Worm (Caenorhabditis elegans) whole organism, L1 larva: ENCODE results near the gene F21C10.6.

Source experiments
- C04F5.9 ChIP-seq: sonication (generic microtip); optimal IDR thresholded peaks from 2 replicates; lab custom pipeline; 2016; ENCODE audit warnings: missing genetic modification characterization, missing compliant biosample characterization
- C16A3.4 ChIP-seq: fragments of 150-350 bp; optimal IDR thresholded peaks from 2 replicates; lab custom pipeline; 2014; ENCODE audit warnings: missing biosample characterization, missing genetic modification characterization
- F16B12.6 ChIP-seq: fragments of 150-350 bp; optimal IDR thresholded peaks from 2 replicates; lab custom pipeline; 2014; ENCODE audit warnings: missing biosample characterization, missing genetic modification characterization
- alr-1 ChIP-seq: fragments of 200-800 bp; sonication (Bioruptor generic); optimal IDR thresholded peaks from 2 replicates; lab custom pipeline; 2018; ENCODE audit warnings: borderline replicate concordance, mild to moderate bottlenecking, missing genetic modification characterization, missing compliant biosample characterization
- aly-2 ChIP-seq: fragments of 150-350 bp; optimal IDR thresholded peaks from 2 replicates; lab custom pipeline; 2014; ENCODE audit warnings: missing biosample characterization, missing genetic modification characterization
- ceh-63 ChIP-seq: fragments of 200-800 bp; sonication (Bioruptor generic); optimal IDR thresholded peaks from 2 replicates; lab custom pipeline; 2018; ENCODE audit warnings: mild to moderate bottlenecking, missing genetic modification characterization, missing compliant biosample characterization
- ceh-8 ChIP-seq: fragments of 200-800 bp; sonication (Bioruptor generic); optimal IDR thresholded peaks from 2 replicates; lab custom pipeline; 2018; ENCODE audit warnings: mild to moderate bottlenecking, missing genetic modification characterization, moderate library complexity, missing compliant biosample characterization
- dsc-1 ChIP-seq: sonication (generic microtip); optimal IDR thresholded peaks from 2 replicates; lab custom pipeline; 2016; ENCODE audit warnings: mild to moderate bottlenecking, missing genetic modification characterization, missing compliant biosample characterization
- efl-1 ChIP-seq, 4 experiments: fragments of 150-350 bp; optimal IDR thresholded peaks in 3 of 4; peaks in 1 of 4; 1 replicate in 1 of 4; 2 replicates in 3 of 4; lab custom pipeline; 2014; ENCODE audit warnings: missing biosample characterization in 2 of 4, missing genetic modification characterization in 2 of 4, missing genetic modification reagents in 2 of 4
- efl-3 ChIP-seq: fragments of 200-800 bp; sonication (Bioruptor generic); optimal IDR thresholded peaks from 2 replicates; lab custom pipeline; 2018; ENCODE audit warnings: mild to moderate bottlenecking, missing genetic modification characterization, missing compliant biosample characterization
- egl-13 ChIP-seq: sonication (generic microtip); optimal IDR thresholded peaks from 2 replicates; lab custom pipeline; 2016; ENCODE audit warnings: missing genotype, missing genetic modification reagents, missing genetic modification characterization, missing compliant biosample characterization
- elt-2 ChIP-seq: sonication (generic microtip); optimal IDR thresholded peaks from 2 replicates; lab custom pipeline; 2016; ENCODE audit warnings: missing genetic modification characterization, mild to moderate bottlenecking, inconsistent platforms, missing compliant biosample characterization, missing genetic modification reagents
- fkh-4 ChIP-seq: sonication (generic microtip); optimal IDR thresholded peaks from 2 replicates; lab custom pipeline; 2016; ENCODE audit warnings: missing compliant biosample characterization, missing genetic modification characterization, borderline replicate concordance
- fkh-8 ChIP-seq: sonication (generic microtip); optimal IDR thresholded peaks from 2 replicates; lab custom pipeline; 2016; ENCODE audit warnings: mild to moderate bottlenecking, missing genetic modification characterization, missing compliant biosample characterization
- hlh-17 ChIP-seq: fragments of 200-800 bp; sonication (Bioruptor generic); optimal IDR thresholded peaks from 2 replicates; lab custom pipeline; 2018; ENCODE audit warnings: missing genetic modification characterization, mild to moderate bottlenecking, missing compliant biosample characterization, moderate library complexity, borderline replicate concordance
- hlh-4 ChIP-seq: sonication (generic microtip); optimal IDR thresholded peaks from 2 replicates; lab custom pipeline; 2016; ENCODE audit warnings: mild to moderate bottlenecking, missing genetic modification characterization, missing compliant biosample characterization
- isw-1 ChIP-seq: fragments of 200-800 bp; sonication (Bioruptor generic); IDR thresholded peaks from 2 replicates; pipeline ENCODE4 v1.3.6; 2022; ENCODE audit warnings: missing genetic modification characterization, missing compliant biosample characterization
- jun-1 ChIP-seq: fragments of 150-350 bp; optimal IDR thresholded peaks from 2 replicates; lab custom pipeline; 2014; ENCODE audit warnings: missing biosample characterization, missing genetic modification reagents, missing genetic modification characterization
- lin-15B ChIP-seq: fragments of 150-350 bp; sonication (generic microtip); optimal IDR thresholded peaks from 3 replicates; lab custom pipeline; 2014; ENCODE audit warnings: missing biosample characterization, missing genetic modification characterization
- lin-39 ChIP-seq: fragments of 150-350 bp; optimal IDR thresholded peaks from 2 replicates; lab custom pipeline; 2014; ENCODE audit warnings: missing biosample characterization, missing genetic modification reagents, missing genetic modification characterization
- lsy-2 ChIP-seq, 2 experiments: fragments of 150-350 bp; optimal IDR thresholded peaks; 2 replicates each; lab custom pipeline; 2014; ENCODE audit warnings: missing biosample characterization in 2 of 2, missing genetic modification characterization in 2 of 2
- mab-9 ChIP-seq: fragments of 200-800 bp; sonication (Bioruptor generic); IDR thresholded peaks from 2 replicates; pipeline ENCODE4 v1.3.6; 2022; ENCODE audit warnings: missing genetic modification reagents, missing genetic modification characterization, missing compliant biosample characterization
- nhr-12 ChIP-seq: sonication (generic microtip); optimal IDR thresholded peaks from 2 replicates; lab custom pipeline; 2017; ENCODE audit warnings: missing biosample characterization, missing genetic modification characterization
- nhr-19 ChIP-seq: fragments of 200-800 bp; sonication (Bioruptor generic); conservative IDR thresholded peaks from 2 replicates; pipeline ENCODE4 v1.3.6; 2022; ENCODE audit warnings: missing genetic modification characterization, missing compliant biosample characterization
- nhr-28 ChIP-seq: fragments of 150-350 bp; optimal IDR thresholded peaks from 2 replicates; lab custom pipeline; 2014; ENCODE audit warnings: missing biosample characterization, missing genetic modification characterization
- nhr-47 ChIP-seq: sonication (generic microtip); optimal IDR thresholded peaks from 2 replicates; lab custom pipeline; 2016; ENCODE audit warnings: mild to moderate bottlenecking, missing genetic modification characterization, moderate library complexity, missing compliant biosample characterization
- nhr-71 ChIP-seq: sonication (generic microtip); optimal IDR thresholded peaks from 2 replicates; lab custom pipeline; 2016; ENCODE audit warnings: mild to moderate bottlenecking, missing genetic modification characterization, moderate library complexity, missing compliant biosample characterization
- nhr-84 ChIP-seq: sonication (generic microtip); optimal IDR thresholded peaks from 2 replicates; lab custom pipeline; 2017; ENCODE audit warnings: missing biosample characterization, missing genetic modification characterization
- pqm-1 ChIP-seq: sonication (generic microtip); optimal IDR thresholded peaks from 3 replicates; lab custom pipeline; 2017; ENCODE audit warnings: missing biosample characterization, missing genetic modification characterization
- rnt-1 ChIP-seq: sonication (generic microtip); optimal IDR thresholded peaks from 2 replicates; lab custom pipeline; 2016; ENCODE audit warnings: mild to moderate bottlenecking, missing genetic modification characterization, moderate library complexity, missing compliant biosample characterization
- skn-1 ChIP-seq: fragments of 150-350 bp; optimal IDR thresholded peaks from 2 replicates; lab custom pipeline; 2014; ENCODE audit warnings: missing biosample characterization, missing genetic modification characterization
- snpc-4 ChIP-seq: fragments of 150-350 bp; optimal IDR thresholded peaks from 2 replicates; lab custom pipeline; 2014; ENCODE audit warnings: missing biosample characterization, missing genetic modification characterization
- sptf-1 ChIP-seq: fragments of 150-350 bp; optimal IDR thresholded peaks from 2 replicates; lab custom pipeline; 2014; ENCODE audit warnings: missing biosample characterization, missing genetic modification characterization
- sup-37 ChIP-seq: fragments of 200-800 bp; sonication (Bioruptor generic); optimal IDR thresholded peaks from 2 replicates; lab custom pipeline; 2018; ENCODE audit warnings: mild to moderate bottlenecking, missing genetic modification characterization, missing compliant biosample characterization
- swsn-7 ChIP-seq: sonication (generic microtip); optimal IDR thresholded peaks from 2 replicates; lab custom pipeline; 2016; ENCODE audit warnings: missing genetic modification characterization, missing compliant biosample characterization
- tbx-2 ChIP-seq: sonication (generic microtip); optimal IDR thresholded peaks from 2 replicates; lab custom pipeline; 2016; ENCODE audit warnings: missing genetic modification characterization, missing compliant biosample characterization
- unc-30 ChIP-seq: sonication (generic microtip); optimal IDR thresholded peaks from 2 replicates; lab custom pipeline; 2017; ENCODE audit warnings: missing biosample characterization, missing genetic modification characterization
- unc-62 ChIP-seq: fragments of 150-350 bp; optimal IDR thresholded peaks from 2 replicates; lab custom pipeline; 2014; ENCODE audit warnings: missing biosample characterization, missing genetic modification reagents, missing genetic modification characterization
- unc-86 ChIP-seq: sonication (generic microtip); optimal IDR thresholded peaks from 2 replicates; lab custom pipeline; 2016; ENCODE audit warnings: missing genetic modification characterization, missing compliant biosample characterization
- vab-15 ChIP-seq: sonication (generic microtip); optimal IDR thresholded peaks from 2 replicates; lab custom pipeline; 2017; ENCODE audit warnings: missing genotype, mild to moderate bottlenecking, missing genetic modification characterization, missing compliant biosample characterization
- zag-1 ChIP-seq: fragments of 150-350 bp; optimal IDR thresholded peaks from 2 replicates; lab custom pipeline; 2014; ENCODE audit warnings: missing biosample characterization, missing genetic modification characterization
- zip-4 ChIP-seq: fragments of 200-800 bp; sonication (Bioruptor generic); optimal IDR thresholded peaks from 2 replicates; lab custom pipeline; 2018; ENCODE audit warnings: mild to moderate bottlenecking, missing genetic modification characterization, moderate library complexity, missing compliant biosample characterization
- ztf-11 ChIP-seq, 2 experiments: sonication (generic microtip); optimal IDR thresholded peaks; 2 replicates each; lab custom pipeline; 2016 to 2017; ENCODE audit warnings: missing genetic modification characterization in 2 of 2, missing biosample characterization in 1 of 2, missing compliant biosample characterization in 1 of 2
- ztf-4 ChIP-seq: fragments of 150-350 bp; optimal IDR thresholded peaks from 2 replicates; lab custom pipeline; 2014; ENCODE audit warnings: missing biosample characterization, missing genetic modification characterization

F21C10.6 gene

DNA sequence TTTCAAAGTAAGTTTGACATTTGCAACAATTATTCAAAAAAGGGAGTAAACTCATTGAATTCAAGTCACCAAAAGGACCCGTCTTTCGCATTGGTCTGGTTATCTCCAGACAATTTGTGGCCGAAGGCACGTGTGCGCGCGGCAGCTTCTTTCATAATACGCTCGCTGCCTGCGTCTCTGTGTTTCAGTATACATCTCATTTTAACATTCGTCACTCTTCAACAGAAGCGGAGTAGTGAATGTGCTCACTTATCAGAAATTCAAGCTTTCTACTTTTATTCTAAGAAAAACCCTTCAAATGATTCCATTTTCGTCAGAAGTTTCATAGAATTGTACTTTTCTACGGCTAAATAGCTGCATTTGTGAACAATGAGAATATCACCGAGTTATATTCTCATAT is 4.3 kb downstream of the F21C10.6 start (continued):
- TF ChIP-seq unc-86 (tag; lab: Kevin White, UChicago): peak; percentile 91
- TF ChIP-seq zag-1: no peak
- TF ChIP-seq nhr-19 (GFP tag; lab: Robert Waterston, UW): peak; percentile 22; the same call in 1 of the 2 replicates
- no peak for TF ChIP-seq hlh-17
- TF ChIP-seq tbx-2 (tag; lab: Kevin White, UChicago): no peak
- TF ChIP-seq ztf-11 (tag; optimal IDR thresholded peaks at IDR 0.05; lab: Kevin White, UChicago): no peak
- no peak for TF ChIP-seq unc-30 (tag; lab: Kevin White, UChicago)
- no peak for TF ChIP-seq mab-9 (GFP tag; lab: Robert Waterston, UW)
- no peak for TF ChIP-seq nhr-84
- peak in 1 of 2 experiments; percentile 61 for TF ChIP-seq lsy-2 (tag; optimal IDR thresholded peaks at IDR 0.05; lab: Kevin White, UChicago)
- TF ChIP-seq jun-1: peak; percentile 40
- peak; percentile 84 for TF ChIP-seq dsc-1 (tag; lab: Kevin White, UChicago)
- TF ChIP-seq alr-1: no peak
- no peak for TF ChIP-seq sptf-1
- peak; percentile 9 for TF ChIP-seq ceh-8 (GFP tag; lab: Kevin White, UChicago)
- peak; percentile 65 for TF ChIP-seq swsn-7 (tag; lab: Kevin White, UChicago)
- no peak for TF ChIP-seq fkh-4 (tag; lab: Kevin White, UChicago)
- TF ChIP-seq pqm-1 (tag; lab: Kevin White, UChicago): no peak
- TF ChIP-seq C16A3.4 (tag; lab: Kevin White, UChicago): no peak
- TF ChIP-seq egl-13: peak; percentile 76
- TF ChIP-seq C04F5.9 (tag; lab: Kevin White, UChicago): no peak
- peak; percentile 22 for TF ChIP-seq snpc-4 (tag; lab: Kevin White, UChicago)
- peak; percentile 38 for TF ChIP-seq ztf-4 (tag; lab: Kevin White, UChicago)
- TF ChIP-seq lin-39 (tag; lab: Kevin White, UChicago): no peak
- peak; percentile 99 for TF ChIP-seq fkh-8 (tag; lab: Kevin White, UChicago)
- no peak for TF ChIP-seq ceh-63 (GFP tag; lab: Kevin White, UChicago)
- TF ChIP-seq unc-62: no peak
- no peak for TF ChIP-seq elt-2
- no peak for TF ChIP-seq aly-2 (tag; lab: Kevin White, UChicago)
- no peak for TF ChIP-seq F16B12.6 (tag; lab: Kevin White, UChicago)
- peak; percentile 25; the same call in 1 of the 2 replicates for TF ChIP-seq isw-1
- TF ChIP-seq hlh-4 (tag; lab: Kevin White, UChicago): peak; percentile 24
- no peak for TF ChIP-seq lin-15B (tag; lab: Kevin White, UChicago)
- no peak for TF ChIP-seq efl-3 (GFP tag; lab: Kevin White, UChicago)
- peak; percentile 94 for TF ChIP-seq nhr-71 (tag; lab: Kevin White, UChicago)
- TF ChIP-seq nhr-28 (tag; lab: Kevin White, UChicago): no peak
- TF ChIP-seq vab-15: no peak
- TF ChIP-seq skn-1: peak; percentile 11
- TF ChIP-seq rnt-1 (tag; lab: Kevin White, UChicago): peak; percentile 55
- TF ChIP-seq nhr-12 (tag; lab: Kevin White, UChicago): no peak
- peak; percentile 87 for TF ChIP-seq nhr-47
- no peak for TF ChIP-seq zip-4 (GFP tag; lab: Kevin White, UChicago)
- no peak for TF ChIP-seq sup-37 (GFP tag; lab: Kevin White, UChicago)

DNA sequence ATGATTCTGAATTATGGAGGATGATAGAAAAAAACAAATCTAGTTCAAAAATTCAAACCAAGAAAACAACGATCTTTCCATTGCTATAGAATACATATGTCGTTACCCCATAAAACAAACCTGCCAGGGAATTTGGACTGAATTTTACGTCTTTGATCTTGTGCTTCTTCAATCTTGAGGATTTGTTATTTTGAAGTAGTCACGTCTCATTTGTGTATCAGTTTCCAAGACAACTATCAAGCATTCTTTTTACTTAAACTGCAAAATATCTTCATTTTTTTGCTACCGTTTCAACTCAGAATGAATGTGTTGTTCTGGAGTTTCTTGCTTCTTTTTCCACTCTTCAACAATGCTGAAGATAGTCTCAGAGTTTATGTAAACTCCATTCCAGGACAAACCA is 6.5 kb downstream of the F21C10.6 start, which contains the start of gene F21C10.19:
Gene F21C10.19, plus strand, starts transcription at position 301 of the 400 bp plus-strand sequence.
- no peak for TF ChIP-seq efl-1 (optimal IDR thresholded peaks at IDR 0.05; lab: Kevin White, UChicago)
- TF ChIP-seq efl-1 (GFP tag; optimal IDR thresholded peaks at IDR 0.05 in 1 of 2; lab: Kevin White, UChicago): peak in 1 of 2 experiments; percentile 60
- TF ChIP-seq skn-1: no peak
